Fruit fly (Drosophila melanogaster): Measurements from ENCODE around the gene pico.

DNA sequence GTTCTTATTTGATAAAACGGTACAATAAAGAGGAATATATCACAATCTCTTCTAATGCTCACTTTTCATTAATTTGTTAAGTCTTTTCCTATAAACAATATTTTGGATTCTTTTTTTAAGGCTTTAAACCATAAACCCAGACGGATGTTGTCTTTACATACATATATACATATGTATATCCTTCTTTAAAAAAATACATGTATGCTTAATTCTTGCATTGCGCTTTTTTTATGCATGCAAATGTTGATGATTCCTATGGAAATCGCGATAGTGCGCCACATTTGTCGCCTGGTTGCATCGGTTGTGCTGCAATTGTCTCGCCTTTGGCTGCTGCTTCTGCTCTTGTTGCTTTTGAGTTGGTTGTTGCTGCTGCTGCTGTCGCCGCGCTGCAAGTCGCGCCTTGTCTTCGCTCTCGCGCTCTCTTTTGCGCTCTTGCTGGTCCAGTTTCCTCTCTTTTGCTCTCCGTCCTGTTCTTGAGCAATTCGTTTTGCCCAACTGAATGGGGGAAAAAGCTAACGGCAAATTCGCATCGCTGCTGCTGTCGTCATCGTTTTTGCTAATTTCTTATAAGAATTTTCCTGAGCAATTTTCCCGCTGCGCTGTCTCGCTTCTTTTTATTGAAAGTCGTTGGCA is 25.1 kb upstream of the pico start:
- no peak for TF ChIP-seq CG1620 (GFP tag; optimal IDR thresholded peaks at IDR 0.05)
- no peak for TF ChIP-seq CG12768 (GFP tag; optimal IDR thresholded peaks at IDR 0.05)
- no peak for TF ChIP-seq bab1 (GFP tag; optimal IDR thresholded peaks at IDR 0.05)
- no peak for TF ChIP-seq kay (GFP tag; ENCODE audit: borderline replicate concordance)
- TF ChIP-seq toe (GFP tag; optimal IDR thresholded peaks at IDR 0.05) = no peak
